Worm (Caenorhabditis elegans) whole organism, early embryonic: ENCODE data around the gene cyp-13A8.

ENCODE experiments used
- B0310.2 ChIP-seq: sonication (generic microtip); optimal IDR thresholded peaks from 2 replicates; lab custom pipeline; 2016; ENCODE audit warnings: mild to moderate bottlenecking, missing genetic modification characterization, missing compliant biosample characterization
- F13C5.2 ChIP-seq: sonication (generic microtip); optimal IDR thresholded peaks from 2 replicates; lab custom pipeline; 2017; ENCODE audit warnings: mild to moderate bottlenecking, missing genetic modification characterization, inconsistent platforms, missing compliant biosample characterization
- aly-1 ChIP-seq: sonication (generic microtip); optimal IDR thresholded peaks from 2 replicates; lab custom pipeline; 2016; ENCODE audit warnings: missing genetic modification characterization, missing compliant biosample characterization
- ama-1 ChIP-seq: fragments of 150-350 bp; optimal IDR thresholded peaks from 2 replicates; lab custom pipeline; 2014
- ceh-13 ChIP-seq: fragments of 200-800 bp; sonication (Bioruptor generic); optimal IDR thresholded peaks from 2 replicates; lab custom pipeline; 2018; ENCODE audit warnings: mild to moderate bottlenecking, missing genetic modification characterization, missing compliant biosample characterization
- ceh-36 ChIP-seq: sonication (generic microtip); optimal IDR thresholded peaks from 2 replicates; lab custom pipeline; 2016; ENCODE audit warnings: missing genetic modification characterization, inconsistent platforms, missing compliant biosample characterization
- ets-7 ChIP-seq: sonication (generic microtip); optimal IDR thresholded peaks from 2 replicates; lab custom pipeline; 2016; ENCODE audit warnings: missing genotype, missing genetic modification characterization, missing compliant biosample characterization
- flt-1 ChIP-seq: fragments of 200-800 bp; sonication (Bioruptor generic); IDR thresholded peaks from 2 replicates; pipeline ENCODE4 v1.3.6; 2022; ENCODE audit warnings: missing genetic modification characterization, missing compliant biosample characterization
- hmbx-1 ChIP-seq: sonication (generic microtip); optimal IDR thresholded peaks from 2 replicates; lab custom pipeline; 2016; ENCODE audit warnings: mild to moderate bottlenecking, missing genetic modification characterization, missing compliant biosample characterization
- hmg-4 ChIP-seq: fragments of 200-800 bp; sonication (Bioruptor generic); optimal IDR thresholded peaks from 2 replicates; lab custom pipeline; 2018; ENCODE audit warnings: mild to moderate bottlenecking, missing genetic modification characterization, missing compliant biosample characterization
- hnd-1 ChIP-seq: sonication (generic microtip); optimal IDR thresholded peaks from 2 replicates; lab custom pipeline; 2016; ENCODE audit warnings: missing genetic modification characterization, missing compliant biosample characterization
- pes-1 ChIP-seq: fragments of 200-800 bp; sonication (Bioruptor generic); IDR thresholded peaks from 2 replicates; pipeline ENCODE4 v1.3.6; 2022; ENCODE audit warnings: missing genetic modification reagents, missing genetic modification characterization, missing compliant biosample characterization
- scrt-1 ChIP-seq: fragments of 200-800 bp; sonication (Bioruptor generic); IDR thresholded peaks from 2 replicates; pipeline ENCODE4 v1.3.6; 2022; ENCODE audit warnings: missing genetic modification characterization, missing compliant biosample characterization
- sea-1 ChIP-seq: fragments of 200-800 bp; sonication (Bioruptor generic); conservative IDR thresholded peaks from 2 replicates; pipeline ENCODE4 v1.3.6; 2022; ENCODE audit warnings: missing genetic modification characterization, missing compliant biosample characterization
- tbx-11 ChIP-seq: fragments of 200-800 bp; sonication (Bioruptor generic); IDR thresholded peaks from 2 replicates; pipeline ENCODE4 v1.3.6; 2022; ENCODE audit warnings: missing genetic modification characterization, missing compliant biosample characterization
- tbx-37 ChIP-seq: fragments of 200-800 bp; sonication (Bioruptor generic); conservative IDR thresholded peaks from 2 replicates; pipeline ENCODE4 v1.3.6; 2022; ENCODE audit warnings: missing genetic modification reagents, missing genetic modification characterization, missing compliant biosample characterization
- tra-4 ChIP-seq: sonication (generic microtip); optimal IDR thresholded peaks from 2 replicates; lab custom pipeline; 2017; ENCODE audit warnings: missing genetic modification characterization, missing compliant biosample characterization

The cyp-13A8 gene

ce11 chrII:9828502-9828901, 21.1 kb upstream of the cyp-13A8 start:
- TF ChIP-seq B0310.2 (tag; lab: Kevin White, UChicago) = no peak
- TF ChIP-seq hmg-4 (GFP tag; lab: Kevin White, UChicago) = no peak
- TF ChIP-seq ceh-36 (tag; lab: Kevin White, UChicago) = no peak

ce11 chrII:9827852-9828251, 20.5 kb upstream of the cyp-13A8 start, which contains the start of gene eyg-1:
Gene eyg-1, minus strand, starts transcription at chrII:9827952.
- TF ChIP-seq ama-1 (lab: Kevin White, UChicago) = no peak

ce11 chrII:9826946-9827345, 19.6 kb upstream of the cyp-13A8 start:
- TF ChIP-seq ets-7 (tag; lab: Kevin White, UChicago) = no peak
- TF ChIP-seq ceh-36 (tag; lab: Kevin White, UChicago) = no peak
- no peak for TF ChIP-seq hnd-1 (tag; lab: Kevin White, UChicago)
- no peak for TF ChIP-seq tbx-11 (GFP tag; lab: Robert Waterston, UW)
- TF ChIP-seq tbx-37 (GFP tag; lab: Robert Waterston, UW) = no peak
- TF ChIP-seq scrt-1 (GFP tag; lab: Robert Waterston, UW) = no peak

- TF ChIP-seq pes-1 (GFP tag; lab: Robert Waterston, UW) = no peak
- TF ChIP-seq ceh-36 (tag; lab: Kevin White, UChicago) = no peak
- no peak for TF ChIP-seq hmbx-1 (tag; lab: Kevin White, UChicago)
- TF ChIP-seq ceh-13 = no peak
- TF ChIP-seq F13C5.2 (tag; lab: Kevin White, UChicago) = no peak
- no peak for TF ChIP-seq tbx-37 (GFP tag; lab: Robert Waterston, UW)
- TF ChIP-seq B0310.2 (tag; lab: Kevin White, UChicago) = no peak
- TF ChIP-seq tra-4 = no peak
- TF ChIP-seq hmg-4 (GFP tag; lab: Kevin White, UChicago) = no peak
- TF ChIP-seq flt-1 (GFP tag; lab: Robert Waterston, UW) = no peak
- no peak for TF ChIP-seq tbx-11 (GFP tag; lab: Robert Waterston, UW)
- no peak for TF ChIP-seq aly-1 (tag; lab: Kevin White, UChicago)
- no peak for TF ChIP-seq sea-1 (GFP tag; lab: Robert Waterston, UW)
- no peak for TF ChIP-seq ama-1 (lab: Kevin White, UChicago)
- TF ChIP-seq ets-7 (tag; lab: Kevin White, UChicago) = no peak
Measured at ce11 chrII:9803320-9803719, 4.0 kb downstream of the cyp-13A8 start, which contains the start of gene cyp-13A7. Gene cyp-13A7, plus strand, starts transcription at chrII:9803620.

- TF ChIP-seq ets-7 (tag; lab: Kevin White, UChicago) (no peak), F13C5.2 (tag; lab: Kevin White, UChicago) (no peak), pes-1 (GFP tag; lab: Robert Waterston, UW) (no peak), ceh-36 (tag; lab: Kevin White, UChicago) (no peak), ceh-13 (no peak), B0310.2 (tag; lab: Kevin White, UChicago) (no peak), flt-1 (GFP tag; lab: Robert Waterston, UW) (no peak), ama-1 (lab: Kevin White, UChicago) (no peak), tbx-37 (GFP tag; lab: Robert Waterston, UW) (no peak), tra-4 (no peak), aly-1 (tag; lab: Kevin White, UChicago) (no peak), scrt-1 (GFP tag; lab: Robert Waterston, UW) (no peak), hmbx-1 (tag; lab: Kevin White, UChicago) (no peak), sea-1 (GFP tag; lab: Robert Waterston, UW) (no peak), tbx-11 (GFP tag; lab: Robert Waterston, UW) (no peak), hmg-4 (GFP tag; lab: Kevin White, UChicago) (no peak), hnd-1 (tag; lab: Kevin White, UChicago) (no peak)
Measured at ce11 chrII:9802642-9803041, 4.7 kb downstream of the cyp-13A8 start, which contains the start of gene cyp-13A6. Gene cyp-13A6, minus strand, starts transcription at chrII:9802821.

- TF ChIP-seq ceh-36 (tag; lab: Kevin White, UChicago) (no peak), ceh-13 (no peak), tra-4 (no peak), hnd-1 (tag; lab: Kevin White, UChicago) (no peak), ets-7 (tag; lab: Kevin White, UChicago) (no peak), hmbx-1 (tag; lab: Kevin White, UChicago) (no peak), B0310.2 (tag; lab: Kevin White, UChicago) (no peak), tbx-37 (GFP tag; lab: Robert Waterston, UW) (no peak), pes-1 (GFP tag; lab: Robert Waterston, UW) (no peak), sea-1 (GFP tag; lab: Robert Waterston, UW) (no peak), scrt-1 (GFP tag; lab: Robert Waterston, UW) (no peak), flt-1 (GFP tag; lab: Robert Waterston, UW) (no peak), F13C5.2 (tag; lab: Kevin White, UChicago) (no peak), hmg-4 (GFP tag; lab: Kevin White, UChicago) (no peak), ama-1 (lab: Kevin White, UChicago) (no peak), tbx-11 (GFP tag; lab: Robert Waterston, UW) (no peak), aly-1 (tag; lab: Kevin White, UChicago) (no peak)
Measured at ce11 chrII:9800251-9800650, 7.1 kb downstream of the cyp-13A8 start, which contains the start of gene cyp-13A5. Gene cyp-13A5, minus strand, starts transcription at chrII:9800362.

- TF ChIP-seq tra-4 (no peak), hmg-4 (GFP tag; lab: Kevin White, UChicago) (no peak), ceh-36 (tag; lab: Kevin White, UChicago) (no peak), ceh-13 (no peak), hnd-1 (tag; lab: Kevin White, UChicago) (no peak), tbx-11 (GFP tag; lab: Robert Waterston, UW) (no peak), flt-1 (GFP tag; lab: Robert Waterston, UW) (no peak), tbx-37 (GFP tag; lab: Robert Waterston, UW) (no peak)
Measured at ce11 chrII:9797664-9798063, 9.7 kb downstream of the cyp-13A8 start, which contains the start of gene cyp-13A4. Gene cyp-13A4, minus strand, starts transcription at chrII:9797740.
